Worm (Caenorhabditis elegans) whole organism, L4/young adult: Measurements from ENCODE around the gene C05D12.5.

Source experiments
- W03F9.2 ChIP-seq: fragments of 150-350 bp; optimal IDR thresholded peaks from 2 replicates; lab custom pipeline; 2014; ENCODE audit warnings: missing biosample characterization, missing genetic modification characterization
- dao-5 ChIP-seq: sonication (generic microtip); optimal IDR thresholded peaks from 2 replicates; lab custom pipeline; 2016; ENCODE audit warnings: missing genotype, missing genetic modification characterization, moderate library complexity, missing compliant biosample characterization
- him-1 ChIP-seq: sonication (generic microtip); optimal IDR thresholded peaks from 2 replicates; lab custom pipeline; 2016; ENCODE audit warnings: missing genotype, missing genetic modification reagents, missing genetic modification characterization, missing compliant biosample characterization

ce11 chrII:11463899-11464298, 29.9 kb downstream of the C05D12.5 start:
- TF ChIP-seq him-1 (tag; lab: Kevin White, UChicago) (no peak), W03F9.2 (no peak), dao-5 (tag; lab: Kevin White, UChicago) (no peak)
